Worm (Caenorhabditis elegans) whole organism, young adult: ENCODE data around the gene H40L08.7.

Experiments used
- B0336.3 ChIP-seq: fragments of 200-800 bp; sonication (Bioruptor generic); IDR thresholded peaks from 2 replicates; pipeline ENCODE4 v1.3.6; 2022; ENCODE audit warnings: missing genetic modification characterization, missing compliant biosample characterization
- C06A6.2 ChIP-seq: fragments of 200-800 bp; sonication (Bioruptor generic); conservative IDR thresholded peaks from 2 replicates; pipeline ENCODE4 v1.3.6; 2022; ENCODE audit warnings: missing genetic modification characterization, missing compliant biosample characterization
- F10E7.11 ChIP-seq: sonication (generic microtip); optimal IDR thresholded peaks from 2 replicates; lab custom pipeline; 2017; ENCODE audit warnings: mild to moderate bottlenecking, missing genetic modification characterization, moderate library complexity, missing compliant biosample characterization
- F23B12.7 ChIP-seq: sonication (generic microtip); optimal IDR thresholded peaks from 2 replicates; lab custom pipeline; 2017; ENCODE audit warnings: missing genetic modification characterization, mild to moderate bottlenecking, missing compliant biosample characterization, antibody characterized with exemption, moderate library complexity; ENCODE audit not compliant: insufficient read depth
- F33H1.4 ChIP-seq: fragments of 200-800 bp; sonication (Bioruptor generic); IDR thresholded peaks from 2 replicates; pipeline ENCODE4 v1.3.6; 2022; ENCODE audit warnings: missing genetic modification reagents, missing genetic modification characterization, missing compliant biosample characterization
- F57C9.4 ChIP-seq: sonication (generic microtip); optimal IDR thresholded peaks from 2 replicates; lab custom pipeline; 2017; ENCODE audit warnings: mild to moderate bottlenecking, missing genetic modification characterization, missing compliant biosample characterization
- K11D2.4 ChIP-seq: fragments of 200-800 bp; sonication (Bioruptor generic); IDR thresholded peaks from 2 replicates; pipeline ENCODE4 v1.3.6; 2022; ENCODE audit warnings: missing genetic modification reagents, missing genetic modification characterization, missing compliant biosample characterization
- T26A5.8 ChIP-seq: sonication (generic microtip); optimal IDR thresholded peaks from 2 replicates; lab custom pipeline; 2016; ENCODE audit warnings: missing genetic modification characterization, missing compliant biosample characterization
- Y56A3A.18 ChIP-seq: fragments of 200-800 bp; sonication (Bioruptor generic); IDR thresholded peaks from 2 replicates; pipeline ENCODE4 v1.3.6; 2022; ENCODE audit warnings: missing genetic modification reagents, missing genetic modification characterization, missing compliant biosample characterization
- Y79H2A.3 ChIP-seq: fragments of 200-800 bp; sonication (Bioruptor generic); conservative IDR thresholded peaks from 2 replicates; pipeline ENCODE4 v1.3.6; 2022; ENCODE audit warnings: missing genetic modification reagents, missing genetic modification characterization, missing compliant biosample characterization
- ZK185.1 ChIP-seq: sonication (generic microtip); optimal IDR thresholded peaks from 2 replicates; lab custom pipeline; 2016; ENCODE audit warnings: mild to moderate bottlenecking, missing genetic modification characterization, missing compliant biosample characterization; ENCODE audit not compliant: poor library complexity, severe bottlenecking
- athp-1 ChIP-seq: sonication (generic microtip); optimal IDR thresholded peaks from 2 replicates; lab custom pipeline; 2017; ENCODE audit warnings: mild to moderate bottlenecking, missing genetic modification characterization, missing compliant biosample characterization
- attf-3 ChIP-seq: fragments of 200-800 bp; sonication (Bioruptor generic); conservative IDR thresholded peaks from 2 replicates; pipeline ENCODE4 v1.3.6; 2022; ENCODE audit warnings: missing genetic modification reagents, missing genetic modification characterization, missing compliant biosample characterization
- bed-2 ChIP-seq: fragments of 200-800 bp; sonication (Bioruptor generic); IDR thresholded peaks from 2 replicates; pipeline ENCODE4 v1.3.6; 2022; ENCODE audit warnings: missing genetic modification reagents, missing genetic modification characterization, missing compliant biosample characterization
- cebp-2 ChIP-seq: fragments of 200-800 bp; sonication (Bioruptor generic); IDR thresholded peaks from 2 replicates; pipeline ENCODE4 v1.3.6; 2022; ENCODE audit warnings: missing genetic modification characterization, missing compliant biosample characterization
- ceh-27 ChIP-seq: fragments of 200-800 bp; sonication (Bioruptor generic); optimal IDR thresholded peaks from 2 replicates; lab custom pipeline; 2018; ENCODE audit warnings: mild to moderate bottlenecking, missing genetic modification characterization, moderate library complexity, missing compliant biosample characterization
- ceh-91 ChIP-seq: fragments of 200-800 bp; sonication (Bioruptor generic); IDR thresholded peaks from 2 replicates; pipeline ENCODE4 v1.3.6; 2022; ENCODE audit warnings: missing genetic modification reagents, missing genetic modification characterization, missing compliant biosample characterization
- chd-7 ChIP-seq: sonication (generic microtip); optimal IDR thresholded peaks from 2 replicates; lab custom pipeline; 2016; ENCODE audit warnings: mild to moderate bottlenecking, missing genetic modification characterization, moderate library complexity, missing compliant biosample characterization
- dox-1 ChIP-seq: fragments of 200-800 bp; sonication (Bioruptor generic); IDR thresholded peaks from 2 replicates; pipeline ENCODE4 v1.3.6; 2022; ENCODE audit warnings: missing genetic modification reagents, missing genetic modification characterization, missing compliant biosample characterization
- dpl-1 ChIP-seq: fragments of 150-350 bp; optimal IDR thresholded peaks from 2 replicates; lab custom pipeline; 2014; ENCODE audit warnings: missing biosample characterization, missing genetic modification reagents, missing genetic modification characterization
- egl-18 ChIP-seq: fragments of 200-800 bp; sonication (Bioruptor generic); IDR thresholded peaks from 2 replicates; pipeline ENCODE4 v1.3.6; 2022; ENCODE audit warnings: missing genetic modification reagents, missing genetic modification characterization, missing compliant biosample characterization
- egl-44 ChIP-seq: fragments of 200-800 bp; sonication (Bioruptor generic); IDR thresholded peaks from 2 replicates; pipeline ENCODE4 v1.3.6; 2022; ENCODE audit warnings: missing genetic modification reagents, missing genetic modification characterization, missing compliant biosample characterization
- fkh-3 ChIP-seq: sonication (generic microtip); optimal IDR thresholded peaks from 2 replicates; lab custom pipeline; 2016; ENCODE audit warnings: mild to moderate bottlenecking, missing genetic modification characterization, missing compliant biosample characterization
- hlh-26 ChIP-seq: fragments of 200-800 bp; sonication (Bioruptor generic); conservative IDR thresholded peaks from 2 replicates; pipeline ENCODE4 v1.3.6; 2022; ENCODE audit warnings: missing genetic modification reagents, missing genetic modification characterization, missing compliant biosample characterization
- hmg-1.2 ChIP-seq: fragments of 200-800 bp; sonication (Bioruptor generic); IDR thresholded peaks from 2 replicates; pipeline ENCODE4 v1.3.6; 2022; ENCODE audit warnings: missing genetic modification reagents, missing genetic modification characterization, missing compliant biosample characterization
- lag-1 ChIP-seq: fragments of 200-800 bp; sonication (Bioruptor generic); IDR thresholded peaks from 2 replicates; pipeline ENCODE4 v1.3.6; 2022; ENCODE audit warnings: missing genetic modification reagents, missing genetic modification characterization, missing compliant biosample characterization
- lin-54 ChIP-seq: fragments of 200-800 bp; sonication (Bioruptor generic); optimal IDR thresholded peaks from 2 replicates; lab custom pipeline; 2018; ENCODE audit warnings: mild to moderate bottlenecking, missing genetic modification characterization, missing compliant biosample characterization
- madf-10 ChIP-seq: sonication (generic microtip); optimal IDR thresholded peaks from 2 replicates; lab custom pipeline; 2016; ENCODE audit warnings: mild to moderate bottlenecking, missing genetic modification characterization, missing compliant biosample characterization
- madf-3 ChIP-seq: fragments of 200-800 bp; sonication (Bioruptor generic); IDR thresholded peaks from 2 replicates; pipeline ENCODE4 v1.3.6; 2022; ENCODE audit warnings: missing genetic modification reagents, missing genetic modification characterization, missing compliant biosample characterization
- mes-4 ChIP-seq: sonication (generic microtip); optimal IDR thresholded peaks from 2 replicates; lab custom pipeline; 2016; ENCODE audit warnings: missing genotype, missing genetic modification characterization, missing compliant biosample characterization
- mxl-1 ChIP-seq: sonication (generic microtip); optimal IDR thresholded peaks from 2 replicates; lab custom pipeline; 2016; ENCODE audit warnings: missing genetic modification characterization, missing compliant biosample characterization
- nfya-1 ChIP-seq: sonication (generic microtip); optimal IDR thresholded peaks from 2 replicates; lab custom pipeline; 2017; ENCODE audit warnings: antibody characterized with exemption, missing compliant biosample characterization, missing genetic modification characterization, borderline replicate concordance; ENCODE audit not compliant: insufficient read depth
- nfyb-1 ChIP-seq: fragments of 200-800 bp; sonication (Bioruptor generic); IDR thresholded peaks from 2 replicates; pipeline ENCODE4 v1.3.6; 2022; ENCODE audit warnings: missing genetic modification reagents, missing genetic modification characterization, missing compliant biosample characterization
- nhr-27 ChIP-seq: fragments of 200-800 bp; sonication (Bioruptor generic); optimal IDR thresholded peaks from 2 replicates; lab custom pipeline; 2018; ENCODE audit warnings: mild to moderate bottlenecking, missing genetic modification characterization, moderate library complexity, missing compliant biosample characterization
- nhr-90 ChIP-seq: sonication (generic microtip); optimal IDR thresholded peaks from 2 replicates; lab custom pipeline; 2016; ENCODE audit warnings: missing genotype, mild to moderate bottlenecking, missing genetic modification characterization, missing compliant biosample characterization
- rcor-1 ChIP-seq: fragments of 200-800 bp; sonication (Bioruptor generic); IDR thresholded peaks from 2 replicates; pipeline ENCODE4 v1.3.6; 2022; ENCODE audit warnings: missing genetic modification reagents, missing genetic modification characterization, missing compliant biosample characterization
- sdz-38 ChIP-seq: sonication (generic microtip); optimal IDR thresholded peaks from 2 replicates; lab custom pipeline; 2016; ENCODE audit warnings: missing genotype, missing genetic modification characterization, missing compliant biosample characterization
- snpc-1.3 ChIP-seq: sonication (generic microtip); optimal IDR thresholded peaks from 2 replicates; lab custom pipeline; 2017; ENCODE audit warnings: missing genetic modification characterization, mild to moderate bottlenecking, missing compliant biosample characterization, antibody characterized with exemption, moderate library complexity, missing genotype, missing genetic modification reagents; ENCODE audit not compliant: insufficient read depth
- snpc-4 ChIP-seq, 5 experiments: fragments of 150-350 bp in 1 of 5; sonication (generic microtip) in 4 of 5; optimal IDR thresholded peaks; 2 replicates each; lab custom pipeline; 2014 to 2018; ENCODE audit warnings: missing genetic modification characterization in 5 of 5, missing biosample characterization in 3 of 5, antibody characterized with exemption in 2 of 5, mild to moderate bottlenecking in 2 of 5, missing compliant biosample characterization in 2 of 5, missing genotype in 2 of 5, moderate library complexity in 2 of 5, missing genetic modification reagents in 1 of 5
- tbp1 ChIP-seq: fragments of 200-800 bp; sonication (Bioruptor generic); optimal IDR thresholded peaks from 2 replicates; lab custom pipeline; 2018; ENCODE audit warnings: mild to moderate bottlenecking, missing genetic modification characterization, missing compliant biosample characterization
- tbx-9 ChIP-seq: sonication (generic microtip); optimal IDR thresholded peaks from 2 replicates; lab custom pipeline; 2016; ENCODE audit warnings: borderline replicate concordance, missing genetic modification characterization, inconsistent platforms, missing compliant biosample characterization
- unc-130 ChIP-seq: sonication (generic microtip); optimal IDR thresholded peaks from 2 replicates; lab custom pipeline; 2016; ENCODE audit warnings: missing genetic modification reagents, missing genetic modification characterization, missing compliant biosample characterization
- unc-62 ChIP-seq: fragments of 150-350 bp; optimal IDR thresholded peaks from 2 replicates; lab custom pipeline; 2014; ENCODE audit warnings: missing biosample characterization, missing genetic modification reagents, missing genetic modification characterization
- xnd-1 ChIP-seq: sonication (generic microtip); optimal IDR thresholded peaks from 2 replicates; lab custom pipeline; 2016; ENCODE audit warnings: missing genotype, missing genetic modification reagents, missing genetic modification characterization, missing compliant biosample characterization
- zfh-2 ChIP-seq: fragments of 200-800 bp; sonication (Bioruptor generic); conservative IDR thresholded peaks from 2 replicates; pipeline ENCODE4 v1.3.6; 2022; ENCODE audit warnings: missing genetic modification reagents, missing genetic modification characterization, missing compliant biosample characterization
- ztf-18 ChIP-seq: sonication (generic microtip); optimal IDR thresholded peaks from 2 replicates; lab custom pipeline; 2016; ENCODE audit warnings: missing genotype, mild to moderate bottlenecking, missing genetic modification characterization, missing compliant biosample characterization
- ztf-3 ChIP-seq: fragments of 200-800 bp; sonication (Bioruptor generic); optimal IDR thresholded peaks from 2 replicates; lab custom pipeline; 2018; ENCODE audit warnings: mild to moderate bottlenecking, missing genetic modification characterization, missing compliant biosample characterization

Gene H40L08.7

ce11 chrX:15040552-15041080, 36.9 kb downstream of the H40L08.7 start, which contains the start of gene C18B12.4 (continued):
- TF ChIP-seq ZK185.1 (tag; lab: Kevin White, UChicago), result peak; percentile 64
- TF ChIP-seq F33H1.4, result no peak
- no peak for TF ChIP-seq tbx-9 (tag; lab: Kevin White, UChicago)
- TF ChIP-seq madf-10, result peak; percentile 70
- no peak for TF ChIP-seq F10E7.11 (tag; lab: Kevin White, UChicago)
- TF ChIP-seq mes-4 (tag; lab: Kevin White, UChicago), result no peak
- TF ChIP-seq rcor-1, result peak; percentile 75
- peak; percentile 89 for TF ChIP-seq B0336.3 (GFP tag; lab: Robert Waterston, UW)
- TF ChIP-seq nhr-27, result no peak
- TF ChIP-seq nhr-90 (tag; lab: Kevin White, UChicago), result peak; percentile 46
- peak; percentile 94 for TF ChIP-seq ceh-27 (GFP tag; lab: Kevin White, UChicago)
- peak; percentile 98 for TF ChIP-seq zfh-2 (GFP tag; lab: Robert Waterston, UW)
- peak; percentile 65 for TF ChIP-seq tbp1 (GFP tag; lab: Kevin White, UChicago)
- peak; percentile 87 for TF ChIP-seq nfyb-1
- TF ChIP-seq K11D2.4 (GFP tag; lab: Robert Waterston, UW), result peak; percentile 87; the same call in 1 of the 2 replicates
- TF ChIP-seq T26A5.8, result no peak
- no peak for TF ChIP-seq F57C9.4
- TF ChIP-seq ztf-3 (GFP tag; lab: Kevin White, UChicago), result no peak
- peak; percentile 44 for TF ChIP-seq ztf-18
- TF ChIP-seq C06A6.2 (GFP tag; lab: Robert Waterston, UW), result peak; percentile 55; the same call in 1 of the 2 replicates
- no peak for TF ChIP-seq egl-18 (GFP tag; lab: Robert Waterston, UW)
- no peak for TF ChIP-seq cebp-2 (GFP tag; lab: Robert Waterston, UW)
- TF ChIP-seq snpc-1.3 (tag; lab: Kevin White, UChicago), result no peak
- TF ChIP-seq lag-1 (GFP tag; lab: Robert Waterston, UW), result no peak
- TF ChIP-seq Y56A3A.18, result peak; percentile 39; the same call in 1 of the 2 replicates
- peak; percentile 59 for TF ChIP-seq lin-54 (GFP tag; lab: Kevin White, UChicago)
- TF ChIP-seq madf-3, result peak; percentile 70; the same call in 1 of the 2 replicates
- no peak for TF ChIP-seq ceh-91 (GFP tag; lab: Robert Waterston, UW)
- peak; percentile 63 for TF ChIP-seq hmg-1.2 (GFP tag; lab: Robert Waterston, UW)
- TF ChIP-seq unc-62, result peak; percentile 31
- TF ChIP-seq dpl-1 (GFP tag; lab: Kevin White, UChicago), result no peak
- peak; percentile 92 for TF ChIP-seq dox-1 (GFP tag; lab: Robert Waterston, UW)
- TF ChIP-seq unc-130, result no peak
- TF ChIP-seq chd-7 (tag; lab: Kevin White, UChicago), result peak; percentile 87
- TF ChIP-seq attf-3 (GFP tag; lab: Robert Waterston, UW), result peak; percentile 70
- no peak for TF ChIP-seq snpc-4 (GFP tag; optimal IDR thresholded peaks at IDR 0.05; lab: Kevin White, UChicago)
- peak; percentile 19 to 74 (median 62) for TF ChIP-seq snpc-4 (tag; optimal IDR thresholded peaks at IDR 0.05; lab: Kevin White, UChicago)
- no peak for TF ChIP-seq fkh-3 (tag; lab: Kevin White, UChicago)
- TF ChIP-seq egl-44 (GFP tag; lab: Robert Waterston, UW), result peak; percentile 77; the same call in 1 of the 2 replicates
- no peak for TF ChIP-seq hlh-26
- TF ChIP-seq sdz-38 (tag; lab: Kevin White, UChicago), result no peak
- peak; percentile 59 for TF ChIP-seq F23B12.7 (tag; lab: Kevin White, UChicago)
- no peak for TF ChIP-seq Y79H2A.3 (GFP tag; lab: Robert Waterston, UW)
- TF ChIP-seq nfya-1 (tag; lab: Kevin White, UChicago), result no peak
- no peak for TF ChIP-seq mxl-1 (tag; lab: Kevin White, UChicago)
- peak; percentile 74 for TF ChIP-seq bed-2 (GFP tag; lab: Robert Waterston, UW)
- no peak for TF ChIP-seq xnd-1 (tag; lab: Kevin White, UChicago)
- no peak for TF ChIP-seq athp-1
